Worm (Caenorhabditis elegans): ENCODE results near the gene F59B2.12.
A peak's percentile ranks its signal among the peaks of the same experiment; 100 is the strongest.

The F59B2.12 gene

ce11 chrIII:8984960-8985359 is 32.4 kb upstream of the F59B2.12 start (continued):
- no peak for TF ChIP-seq fkh-4 (tag; optimal IDR thresholded peaks at IDR 0.05; ENCODE audit: borderline replicate concordance)
- TF ChIP-seq egl-27 (tag; optimal IDR thresholded peaks at IDR 0.05), result no peak
- no peak for TF ChIP-seq lin-39 (tag; optimal IDR thresholded peaks at IDR 0.05)
- TF ChIP-seq pqm-1 (tag; optimal IDR thresholded peaks at IDR 0.05), result no peak
- TF ChIP-seq lsy-2 (tag; optimal IDR thresholded peaks at IDR 0.05), result peak; percentile 60 to 79
- TF ChIP-seq nhr-237 (tag; optimal IDR thresholded peaks at IDR 0.05), result no peak
- TF ChIP-seq nhr-77 (tag; optimal IDR thresholded peaks at IDR 0.05), result peak; percentile 82
- TF ChIP-seq efl-3 (GFP tag; optimal IDR thresholded peaks at IDR 0.05), result no peak
- no peak for TF ChIP-seq elt-2 (tag; optimal IDR thresholded peaks at IDR 0.05)
- TF ChIP-seq fkh-8 (tag; optimal IDR thresholded peaks at IDR 0.05), result peak; percentile 59
- TF ChIP-seq lin-15B (tag; optimal IDR thresholded peaks at IDR 0.05), result peak; percentile 34
- peak; percentile 31 for TF ChIP-seq unc-86 (tag; optimal IDR thresholded peaks at IDR 0.05)
- TF ChIP-seq elt-3 (tag; optimal IDR thresholded peaks at IDR 0.05), result peak in 2 of 6 experiments; percentile 23 to 42
- TF ChIP-seq dsc-1 (tag; optimal IDR thresholded peaks at IDR 0.05), result peak; percentile 48
- no peak for TF ChIP-seq aly-2 (tag; optimal IDR thresholded peaks at IDR 0.05)
- no peak for TF ChIP-seq egl-13 (tag; optimal IDR thresholded peaks at IDR 0.05)
- peak; percentile 79 for TF ChIP-seq nhr-71 (tag; optimal IDR thresholded peaks at IDR 0.05)
- no peak for TF ChIP-seq ceh-63 (GFP tag; optimal IDR thresholded peaks at IDR 0.05)
- no peak for TF ChIP-seq nhr-28 (tag; optimal IDR thresholded peaks at IDR 0.05)
- TF ChIP-seq lin-14 (GFP tag; optimal IDR thresholded peaks at IDR 0.05), result peak; percentile 97
- TF ChIP-seq isw-1 (GFP tag; IDR thresholded peaks at IDR 0.05), result peak; percentile 9; the same call in 1 of the 2 replicates
- TF ChIP-seq dpl-1 (GFP tag; optimal IDR thresholded peaks at IDR 0.05), result peak; percentile 44 to 55 (median 47)
- TF ChIP-seq unc-62 (GFP tag; optimal IDR thresholded peaks at IDR 0.05), result no peak
- TF ChIP-seq rnt-1 (tag; optimal IDR thresholded peaks at IDR 0.05), result peak; percentile 49
- TF ChIP-seq vab-15 (tag; optimal IDR thresholded peaks at IDR 0.05), result no peak
- peak; percentile 52 for TF ChIP-seq C16A3.4 (tag; optimal IDR thresholded peaks at IDR 0.05)
- peak; percentile 60 for TF ChIP-seq swsn-7 (tag; optimal IDR thresholded peaks at IDR 0.05)
- TF ChIP-seq blmp-1 (tag; optimal IDR thresholded peaks at IDR 0.05), result peak; percentile 45
- TF ChIP-seq grh-1 (GFP tag; IDR thresholded peaks at IDR 0.05), result no peak
- TF ChIP-seq fkh-10 (GFP tag; optimal IDR thresholded peaks at IDR 0.05), result peak; percentile 47
- peak; percentile 20 for TF ChIP-seq F16B12.6 (tag; optimal IDR thresholded peaks at IDR 0.05)
- TF ChIP-seq irx-1 (tag; optimal IDR thresholded peaks at IDR 0.05), result peak; percentile 56
- TF ChIP-seq sptf-1 (tag; optimal IDR thresholded peaks at IDR 0.05), result no peak
- TF ChIP-seq pax-3 (tag; optimal IDR thresholded peaks at IDR 0.05), result no peak
- TF ChIP-seq nhr-84 (tag; optimal IDR thresholded peaks at IDR 0.05), result no peak
- TF ChIP-seq unc-98 (GFP tag; IDR thresholded peaks at IDR 0.05), result no peak
- TF ChIP-seq hlh-4 (tag; optimal IDR thresholded peaks at IDR 0.05), result no peak
- TF ChIP-seq nhr-12 (tag; optimal IDR thresholded peaks at IDR 0.05), result no peak
- no peak for TF ChIP-seq nhr-76 (tag; optimal IDR thresholded peaks at IDR 0.05)
- no peak for TF ChIP-seq mab-9 (GFP tag; IDR thresholded peaks at IDR 0.05)
- 0 out of 2 replicates have a peak, but pooled peaks have one; percentile 28 for TF ChIP-seq ceh-88 (GFP tag; IDR thresholded peaks at IDR 0.05)
- no peak for TF ChIP-seq C04F5.9 (tag; optimal IDR thresholded peaks at IDR 0.05)
- no peak for TF ChIP-seq jun-1 (tag; optimal IDR thresholded peaks at IDR 0.05)
- TF ChIP-seq nhr-85 (tag), result peak; percentile 80
- TF ChIP-seq snpc-4 (tag; optimal IDR thresholded peaks at IDR 0.05), result no peak
- TF ChIP-seq C34B4.2 (tag; optimal IDR thresholded peaks at IDR 0.05), result no peak
- peak; percentile 67 for TF ChIP-seq nhr-20 (tag; optimal IDR thresholded peaks at IDR 0.05)
- TF ChIP-seq sup-37 (GFP tag; optimal IDR thresholded peaks at IDR 0.05), result no peak
- TF ChIP-seq Y116A8C.19 (tag; optimal IDR thresholded peaks at IDR 0.05; ENCODE audit: borderline replicate concordance), result no peak
- TF ChIP-seq ces-1 (GFP tag; optimal IDR thresholded peaks at IDR 0.05), result no peak
- no peak for TF ChIP-seq aha-1 (tag; optimal IDR thresholded peaks at IDR 0.05)
- peak; percentile 61 for TF ChIP-seq skn-1 (tag; optimal IDR thresholded peaks at IDR 0.05)
- TF ChIP-seq ets-5 (GFP tag; IDR thresholded peaks at IDR 0.05), result no peak
- no peak for TF ChIP-seq alr-1 (tag; optimal IDR thresholded peaks at IDR 0.05; ENCODE audit: borderline replicate concordance)
